Fruit fly (Drosophila melanogaster): ENCODE results near the gene swm.
A peak's percentile ranks its signal among the peaks of the same experiment; 100 is the strongest.

Gene swm

dm6 chr2L:19533247-19533646 lies 40.2 kb downstream of the swm start, which contains the start of gene CG33116 (continued):
- TF ChIP-seq CG10267 (tag; optimal IDR thresholded peaks at IDR 0.05) (peak; percentile 97), CG30403 (GFP tag; optimal IDR thresholded peaks at IDR 0.05) (peak; percentile 87), Aef1 (GFP tag; IDR thresholded peaks at IDR 0.05) (peak; percentile 65), Awh (GFP tag; IDR thresholded peaks at IDR 0.05) (peak; percentile 71; the same call in 1 of the 2 replicates), CG7556 (GFP tag; optimal IDR thresholded peaks at IDR 0.05) (peak; percentile 79), kay (GFP tag; optimal IDR thresholded peaks at IDR 0.05) (peak; percentile 36), CG7987 (GFP tag; optimal IDR thresholded peaks at IDR 0.05) (peak; percentile 73), gem (tag; optimal IDR thresholded peaks at IDR 0.05) (peak; percentile 85), Sry-δ (GFP tag; optimal IDR thresholded peaks at IDR 0.05) (peak; percentile 48), CG13287 (GFP tag; IDR thresholded peaks at IDR 0.05; ENCODE audit: partially characterized antibody) (peak; percentile 54), CG15601 (tag; optimal IDR thresholded peaks at IDR 0.05) (peak; percentile 79), luna (GFP tag; optimal IDR thresholded peaks at IDR 0.05) (peak; percentile 12), al (GFP tag; IDR thresholded peaks at IDR 0.05) (peak; percentile 51), Xrp1 (GFP tag; IDR thresholded peaks at IDR 0.05) (peak; percentile 77), CG2129 (GFP tag; IDR thresholded peaks at IDR 0.05; ENCODE audit: partially characterized antibody) (no peak), pzg (GFP tag; optimal IDR thresholded peaks at IDR 0.05) (peak; percentile 63), CG14965 (GFP tag; optimal IDR thresholded peaks at IDR 0.05; ENCODE audit: borderline replicate concordance) (peak; percentile 44), Dek (tag; optimal IDR thresholded peaks at IDR 0.05) (peak; percentile 62), bab2 (GFP tag; optimal IDR thresholded peaks at IDR 0.05) (peak; percentile 81), CG14050 (GFP tag; IDR thresholded peaks at IDR 0.05) (peak; percentile 51), kni (GFP tag; optimal IDR thresholded peaks at IDR 0.05) (peak; percentile 12), NFAT (GFP tag; IDR thresholded peaks at IDR 0.05) (peak; percentile 83), Dbx (GFP tag; IDR thresholded peaks at IDR 0.05) (peak; percentile 77; the same call in 2 of the 3 replicates), Neu2 (GFP tag; optimal IDR thresholded peaks at IDR 0.05; ENCODE audit: borderline replicate concordance) (peak; percentile 5), danr (GFP tag; IDR thresholded peaks at IDR 0.05) (peak; percentile 31; the same call in 1 of the 2 replicates), Usf (GFP tag; optimal IDR thresholded peaks at IDR 0.05) (peak; percentile 65), CG1529 (GFP tag; optimal IDR thresholded peaks at IDR 0.05) (peak; percentile 76), CG5245 (GFP tag; optimal IDR thresholded peaks at IDR 0.05) (peak; percentile 76), gcm (GFP tag; optimal IDR thresholded peaks at IDR 0.05) (peak; percentile 72), CG7963 (GFP tag; IDR thresholded peaks at IDR 0.05; ENCODE audit: partially characterized antibody) (no peak), CG32532 (GFP tag; IDR thresholded peaks at IDR 0.05) (peak; percentile 82), Meics (GFP tag; optimal IDR thresholded peaks at IDR 0.05) (peak; percentile 82), CG18599 (GFP tag; optimal IDR thresholded peaks at IDR 0.05) (peak; percentile 83), D (optimal IDR thresholded peaks at IDR 0.05) (no peak), D (GFP tag; optimal IDR thresholded peaks at IDR 0.05) (peak; percentile 63), Doc3 (GFP tag; IDR thresholded peaks at IDR 0.05; ENCODE audit: partially characterized antibody) (no peak), schlank (tag; optimal IDR thresholded peaks at IDR 0.05) (peak; percentile 69), CG4328 (GFP tag; optimal IDR thresholded peaks at IDR 0.05) (peak; percentile 38), CG17328 (GFP tag; IDR thresholded peaks at IDR 0.05) (peak; percentile 74), CG1603 (tag; optimal IDR thresholded peaks at IDR 0.05) (peak; percentile 79), fd102C (GFP tag; optimal IDR thresholded peaks at IDR 0.05) (no peak), Fer2 (tag; optimal IDR thresholded peaks at IDR 0.05) (peak; percentile 32), sima (GFP tag; optimal IDR thresholded peaks at IDR 0.05) (peak; percentile 1), stc (GFP tag; IDR thresholded peaks at IDR 0.05) (peak; percentile 66), PHDP (tag; optimal IDR thresholded peaks at IDR 0.05) (peak; percentile 74), CG3065 (GFP tag; optimal IDR thresholded peaks at IDR 0.05) (peak; percentile 18), ato (GFP tag; IDR thresholded peaks at IDR 0.05; ENCODE audit: partially characterized antibody) (0 out of 2 replicates have a peak, but pooled peaks have one; percentile 25), CG12219 (GFP tag; optimal IDR thresholded peaks at IDR 0.05) (peak; percentile 74), CG18764 (GFP tag; optimal IDR thresholded peaks at IDR 0.05) (peak; percentile 38), CG13296 (GFP tag; optimal IDR thresholded peaks at IDR 0.05) (peak; percentile 74)

Measured in whole organism, embryonic.